Worm (Caenorhabditis elegans): ENCODE data around the gene C08B6.2.
A peak's percentile ranks its signal among the peaks of the same experiment; 100 is the strongest.

Gene C08B6.2

ce11 chrV:10130195-10130594 lies 24.7 kb downstream of the C08B6.2 start, which contains the start of gene aos-1:
Gene aos-1 (minus strand): TSS chrV:10130295.
- no peak for TF ChIP-seq lsy-2 (tag; optimal IDR thresholded peaks at IDR 0.05)
- TF ChIP-seq dmd-4 (tag; optimal IDR thresholded peaks at IDR 0.05), result no peak
- TF ChIP-seq ceh-16 (tag; optimal IDR thresholded peaks at IDR 0.05), result no peak
- no peak for TF ChIP-seq crh-2 (tag; optimal IDR thresholded peaks at IDR 0.05)

ce11 chrV:10133277-10133676 lies 27.8 kb downstream of the C08B6.2 start:
- no peak for TF ChIP-seq lin-13 (GFP tag; optimal IDR thresholded peaks at IDR 0.05)
- no peak for TF ChIP-seq nhr-21 (tag; optimal IDR thresholded peaks at IDR 0.05)
- no peak for TF ChIP-seq ama-1 (optimal IDR thresholded peaks at IDR 0.05)
- TF ChIP-seq ztf-1 (GFP tag; conservative IDR thresholded peaks at IDR 0.05), result no peak
- TF ChIP-seq zag-1 (tag; optimal IDR thresholded peaks at IDR 0.05), result no peak
- no peak for TF ChIP-seq unc-39 (tag; optimal IDR thresholded peaks at IDR 0.05)
- TF ChIP-seq fos-1 (tag; optimal IDR thresholded peaks at IDR 0.05), result no peak
- no peak for TF ChIP-seq sma-9 (GFP tag; optimal IDR thresholded peaks at IDR 0.05)
- no peak for TF ChIP-seq sma-9 (tag; optimal IDR thresholded peaks at IDR 0.05)
- no peak for TF ChIP-seq mbf-1 (tag; optimal IDR thresholded peaks at IDR 0.05)
- TF ChIP-seq elt-3 (tag; optimal IDR thresholded peaks at IDR 0.05), result no peak
- TF ChIP-seq ztf-4 (tag; optimal IDR thresholded peaks at IDR 0.05), result no peak
- TF ChIP-seq sem-4 (tag; optimal IDR thresholded peaks at IDR 0.05), result no peak
- TF ChIP-seq skn-1 (tag; optimal IDR thresholded peaks at IDR 0.05), result no peak
- no peak for TF ChIP-seq sma-3 (GFP tag; optimal IDR thresholded peaks at IDR 0.05)
- no peak for TF ChIP-seq Y55F3AM.14 (GFP tag; optimal IDR thresholded peaks at IDR 0.05)
- TF ChIP-seq snpc-4 (tag; optimal IDR thresholded peaks at IDR 0.05), result no peak
- TF ChIP-seq crh-2 (tag; optimal IDR thresholded peaks at IDR 0.05), result no peak
- no peak for TF ChIP-seq nhr-25 (tag; optimal IDR thresholded peaks at IDR 0.05)
- no peak for TF ChIP-seq egl-27 (tag; optimal IDR thresholded peaks at IDR 0.05)

ce11 chrV:10134077-10134693 lies 28.7 kb downstream of the C08B6.2 start, which contains the start of the genes C08B6.18, wdr-20 and C08B6.8:
Gene C08B6.18 (minus strand): TSS chrV:10134127.
Gene wdr-20 (minus strand): TSS chrV:10134158.
Gene C08B6.8 (plus strand): TSS chrV:10134643.
- TF ChIP-seq lin-13 (GFP tag; optimal IDR thresholded peaks at IDR 0.05) (peak; percentile 47), dmd-4 (tag; optimal IDR thresholded peaks at IDR 0.05) (no peak), lsy-2 (tag; optimal IDR thresholded peaks at IDR 0.05) (peak in 1 of 2 experiments; percentile 38), nhr-12 (tag; optimal IDR thresholded peaks at IDR 0.05) (no peak), R02D3.7 (tag; optimal IDR thresholded peaks at IDR 0.05) (no peak), elt-1 (tag; optimal IDR thresholded peaks at IDR 0.05) (no peak), sma-9 (GFP tag; optimal IDR thresholded peaks at IDR 0.05) (no peak), sma-9 (tag; optimal IDR thresholded peaks at IDR 0.05) (no peak), snpc-4 (tag; optimal IDR thresholded peaks at IDR 0.05) (peak; percentile 65), C34F6.9 (tag; optimal IDR thresholded peaks at IDR 0.05) (peak; percentile 55), nhr-129 (tag; optimal IDR thresholded peaks at IDR 0.05) (peak; percentile 14), unc-55 (GFP tag; optimal IDR thresholded peaks at IDR 0.05) (peak; percentile 51), ztf-4 (tag; optimal IDR thresholded peaks at IDR 0.05) (no peak), mbf-1 (tag; optimal IDR thresholded peaks at IDR 0.05) (no peak), egl-27 (tag; optimal IDR thresholded peaks at IDR 0.05) (no peak), F13H6.1 (tag; optimal IDR thresholded peaks at IDR 0.05) (no peak)

ce11 chrV:10145653-10146052 lies 40.1 kb downstream of the C08B6.2 start, which contains the start of gene C51E3.9:
Gene C51E3.9 (plus strand): TSS chrV:10145953.
- no peak for TF ChIP-seq aly-2 (tag; optimal IDR thresholded peaks at IDR 0.05)
- peak; percentile 31 for TF ChIP-seq nhr-129 (tag; optimal IDR thresholded peaks at IDR 0.05)
- TF ChIP-seq mbf-1 (tag; optimal IDR thresholded peaks at IDR 0.05), result no peak
- TF ChIP-seq F13H6.1 (tag; optimal IDR thresholded peaks at IDR 0.05), result no peak
- TF ChIP-seq Y55F3AM.14 (GFP tag; optimal IDR thresholded peaks at IDR 0.05), result no peak
- no peak for TF ChIP-seq peb-1 (tag; optimal IDR thresholded peaks at IDR 0.05)
- TF ChIP-seq lin-13 (GFP tag; optimal IDR thresholded peaks at IDR 0.05), result no peak

ce11 chrV:10146787-10147186 lies 41.3 kb downstream of the C08B6.2 start:
- TF ChIP-seq elt-1 (tag; optimal IDR thresholded peaks at IDR 0.05) (no peak), ZK546.5 (tag; optimal IDR thresholded peaks at IDR 0.05) (no peak), sma-9 (GFP tag; optimal IDR thresholded peaks at IDR 0.05) (peak; percentile 40), sma-9 (tag; optimal IDR thresholded peaks at IDR 0.05) (no peak), C34F6.9 (tag; optimal IDR thresholded peaks at IDR 0.05) (peak; percentile 37), F13H6.1 (tag; optimal IDR thresholded peaks at IDR 0.05) (peak; percentile 56), nhr-129 (tag; optimal IDR thresholded peaks at IDR 0.05) (peak; percentile 71), sem-4 (tag; optimal IDR thresholded peaks at IDR 0.05) (peak; percentile 35), lsy-2 (tag; optimal IDR thresholded peaks at IDR 0.05) (peak in 1 of 2 experiments; percentile 12)

Measured in whole organism, L2 larva.